Worm (Caenorhabditis elegans) whole organism, young adult: ENCODE results near the gene asp-1.

Experiments
- B0336.3 ChIP-seq: fragments of 200-800 bp; sonication (Bioruptor generic); IDR thresholded peaks from 2 replicates; pipeline ENCODE4 v1.3.6; 2022; ENCODE audit warnings: missing genetic modification characterization, missing compliant biosample characterization
- C17E4.6 ChIP-seq: fragments of 200-800 bp; sonication (Bioruptor generic); IDR thresholded peaks from 2 replicates; pipeline ENCODE4 v1.3.6; 2022; ENCODE audit warnings: missing genetic modification reagents, missing genetic modification characterization, missing compliant biosample characterization
- ZK185.1 ChIP-seq: sonication (generic microtip); optimal IDR thresholded peaks from 2 replicates; lab custom pipeline; 2016; ENCODE audit warnings: mild to moderate bottlenecking, missing genetic modification characterization, missing compliant biosample characterization; ENCODE audit not compliant: poor library complexity, severe bottlenecking
- him-1 ChIP-seq: sonication (generic microtip); optimal IDR thresholded peaks from 2 replicates; lab custom pipeline; 2016; ENCODE audit warnings: missing genotype, missing genetic modification reagents, missing genetic modification characterization, missing compliant biosample characterization
- nfya-2 ChIP-seq: fragments of 200-800 bp; sonication (Bioruptor generic); IDR thresholded peaks from 2 replicates; pipeline ENCODE4 v1.3.6; 2022; ENCODE audit warnings: missing genetic modification reagents, missing genetic modification characterization, missing compliant biosample characterization
- rcor-1 ChIP-seq: fragments of 200-800 bp; sonication (Bioruptor generic); IDR thresholded peaks from 2 replicates; pipeline ENCODE4 v1.3.6; 2022; ENCODE audit warnings: missing genetic modification reagents, missing genetic modification characterization, missing compliant biosample characterization
- sdz-38 ChIP-seq: sonication (generic microtip); optimal IDR thresholded peaks from 2 replicates; lab custom pipeline; 2016; ENCODE audit warnings: missing genotype, missing genetic modification characterization, missing compliant biosample characterization
- snpc-1.3 ChIP-seq: sonication (generic microtip); optimal IDR thresholded peaks from 2 replicates; lab custom pipeline; 2017; ENCODE audit warnings: missing genetic modification characterization, mild to moderate bottlenecking, missing compliant biosample characterization, antibody characterized with exemption, moderate library complexity, missing genotype, missing genetic modification reagents; ENCODE audit not compliant: insufficient read depth
- zim-3 ChIP-seq: sonication (generic microtip); optimal IDR thresholded peaks from 2 replicates; lab custom pipeline; 2017; ENCODE audit warnings: mild to moderate bottlenecking, missing genetic modification characterization, moderate library complexity, missing compliant biosample characterization

DNA sequence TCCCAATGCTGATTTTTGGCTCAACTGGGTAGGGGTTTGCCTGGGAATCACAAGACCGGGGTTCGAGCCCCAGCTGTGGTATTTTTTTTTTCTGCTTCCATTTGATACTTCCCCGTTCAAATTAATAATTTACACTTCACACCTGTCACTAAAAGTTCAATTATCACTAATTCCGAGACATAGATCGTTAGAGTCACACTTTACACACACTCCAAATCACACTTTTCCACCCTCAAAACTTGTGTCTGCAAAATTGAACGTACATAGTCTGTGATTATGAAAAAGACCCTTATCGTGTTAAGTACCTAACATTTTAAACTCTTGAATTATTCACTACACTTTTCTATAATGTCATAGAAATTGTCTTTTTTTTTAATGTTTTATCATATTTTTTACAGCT is 33.2 kb upstream of the asp-1 start:
- no peak for TF ChIP-seq C17E4.6 (GFP tag; lab: Robert Waterston, UW)
- no peak for TF ChIP-seq snpc-1.3 (tag; lab: Kevin White, UChicago)
- TF ChIP-seq him-1 (tag; lab: Kevin White, UChicago), result no peak
- no peak for TF ChIP-seq B0336.3 (GFP tag; lab: Robert Waterston, UW)
- no peak for TF ChIP-seq sdz-38 (tag; lab: Kevin White, UChicago)
- no peak for TF ChIP-seq ZK185.1
- TF ChIP-seq zim-3 (tag; lab: Kevin White, UChicago), result no peak
- TF ChIP-seq rcor-1 (GFP tag; lab: Robert Waterston, UW), result no peak
- TF ChIP-seq nfya-2 (GFP tag; lab: Robert Waterston, UW), result no peak
